Fruit fly (Drosophila melanogaster) whole organism, embryonic: ENCODE measurements around the gene CG8136.

Experiments used
- Ada2b ChIP-seq: fragments of 200-800 bp; sonication (Bioruptor generic); IDR thresholded peaks from 2 replicates; pipeline ENCODE4 v1.3.6; 2022; ENCODE audit warnings: missing biosample characterization, missing genetic modification characterization
- BEAF-32 ChIP-seq: fragments of 200-800 bp; sonication (Bioruptor generic); optimal IDR thresholded peaks from 3 replicates; lab custom pipeline; 2017; ENCODE audit warnings: missing biosample characterization, missing genetic modification characterization, mild to moderate bottlenecking, moderate library complexity, missing genetic modification reagents
- CG10267 ChIP-seq: fragments of 200-800 bp; sonication (Bioruptor generic); optimal IDR thresholded peaks from 2 replicates; lab custom pipeline; 2018; ENCODE audit warnings: missing biosample characterization, mild to moderate bottlenecking, missing genetic modification characterization, moderate library complexity
- CG11696 ChIP-seq: fragments of 200-800 bp; sonication (Bioruptor generic); IDR thresholded peaks from 2 replicates; pipeline ENCODE4 v1.3.6; 2022; ENCODE audit warnings: missing biosample characterization, missing genetic modification characterization
- CG13424 ChIP-seq: fragments of 200-800 bp; sonication (Bioruptor generic); optimal IDR thresholded peaks from 2 replicates; lab custom pipeline; 2019; ENCODE audit warnings: missing biosample characterization, mild to moderate bottlenecking, missing genetic modification characterization, moderate library complexity
- CG13624 ChIP-seq: fragments of 200-800 bp; sonication (Bioruptor generic); optimal IDR thresholded peaks from 2 replicates; lab custom pipeline; 2016; ENCODE audit warnings: missing biosample characterization, missing genetic modification characterization
- CG13894 ChIP-seq: fragments of 200-800 bp; sonication (Bioruptor generic); optimal IDR thresholded peaks from 3 replicates; lab custom pipeline; 2018; ENCODE audit warnings: missing biosample characterization, mild to moderate bottlenecking, missing genetic modification characterization, moderate library complexity
- CG14860 ChIP-seq: fragments of 200-800 bp; sonication (Bioruptor generic); IDR thresholded peaks from 3 replicates; pipeline ENCODE4 v1.3.6; 2022; ENCODE audit warnings: missing biosample characterization, missing genetic modification characterization; ENCODE audit not compliant: partially characterized antibody
- CG17912 ChIP-seq: fragments of 200-800 bp; sonication (Bioruptor generic); optimal IDR thresholded peaks from 2 replicates; lab custom pipeline; 2018; ENCODE audit warnings: missing biosample characterization, mild to moderate bottlenecking, missing genetic modification characterization
- CG1792 ChIP-seq: fragments of 200-800 bp; sonication (Bioruptor generic); optimal IDR thresholded peaks from 2 replicates; lab custom pipeline; 2016; ENCODE audit warnings: missing biosample characterization, missing genetic modification characterization
- CG18011 ChIP-seq: fragments of 200-800 bp; sonication (Bioruptor generic); optimal IDR thresholded peaks from 2 replicates; lab custom pipeline; 2017; ENCODE audit warnings: missing biosample characterization, missing genetic modification characterization, mild to moderate bottlenecking, moderate library complexity, missing genotype
- CG30020 ChIP-seq: fragments of 200-800 bp; optimal IDR thresholded peaks from 2 replicates; lab custom pipeline; 2019; ENCODE audit warnings: missing biosample characterization, mild to moderate bottlenecking, missing genetic modification characterization, moderate library complexity
- CG4617 ChIP-seq: fragments of 200-800 bp; sonication (Bioruptor generic); optimal IDR thresholded peaks from 3 replicates; lab custom pipeline; 2016; ENCODE audit warnings: missing biosample characterization, missing genetic modification characterization, borderline replicate concordance
- CG7556 ChIP-seq: fragments of 200-800 bp; sonication (Bioruptor generic); optimal IDR thresholded peaks from 2 replicates; lab custom pipeline; 2017; ENCODE audit warnings: missing biosample characterization, mild to moderate bottlenecking, missing genetic modification characterization
- CG8290 ChIP-seq, 3 experiments: fragments of 200-800 bp; sonication (Bioruptor generic); optimal IDR thresholded peaks; 2 replicates each; lab custom pipeline; 2016 to 2019; ENCODE audit warnings: missing biosample characterization in 3 of 3, missing genetic modification characterization in 3 of 3, mild to moderate bottlenecking in 2 of 3, moderate library complexity in 1 of 3
- CG9797 ChIP-seq: fragments of 200-800 bp; sonication (Bioruptor generic); optimal IDR thresholded peaks from 3 replicates; lab custom pipeline; 2018; ENCODE audit warnings: missing biosample characterization, mild to moderate bottlenecking, missing genetic modification characterization
- CoRest ChIP-seq: fragments of 200-800 bp; sonication (Bioruptor generic); optimal IDR thresholded peaks from 3 replicates; lab custom pipeline; 2018; ENCODE audit warnings: missing biosample characterization, mild to moderate bottlenecking, missing genetic modification characterization, moderate library complexity
- Dp ChIP-seq: fragments of 200-800 bp; sonication (Bioruptor generic); optimal IDR thresholded peaks from 2 replicates; lab custom pipeline; 2018; ENCODE audit warnings: missing biosample characterization, mild to moderate bottlenecking, missing genetic modification characterization, moderate library complexity
- E2f2 ChIP-seq: fragments of 200-800 bp; sonication (Bioruptor generic); IDR thresholded peaks from 2 replicates; pipeline ENCODE4 v1.3.6; 2022; ENCODE audit warnings: missing biosample characterization, missing genetic modification characterization
- HmgZ ChIP-seq: fragments of 200-800 bp; sonication (Bioruptor generic); optimal IDR thresholded peaks from 2 replicates; lab custom pipeline; 2018; ENCODE audit warnings: missing biosample characterization, mild to moderate bottlenecking, missing genetic modification characterization
- Hr39 ChIP-seq: fragments of >200 bp; optimal IDR thresholded peaks from 2 replicates; lab custom pipeline; 2017
- Jarid2 ChIP-seq: fragments of 200-800 bp; sonication (Bioruptor generic); optimal IDR thresholded peaks from 3 replicates; lab custom pipeline; 2017; ENCODE audit warnings: mild to moderate bottlenecking, missing biosample characterization, missing genetic modification reagents, missing genetic modification characterization
- Lim3 ChIP-seq: fragments of 200-800 bp; sonication (Bioruptor generic); IDR thresholded peaks from 2 replicates; pipeline ENCODE4 v1.3.6; 2022; ENCODE audit warnings: missing biosample characterization, missing genetic modification characterization
- MBD-R2 ChIP-seq: fragments of 200-800 bp; sonication (Bioruptor generic); IDR thresholded peaks from 2 replicates; pipeline ENCODE4 v1.3.6; 2022; ENCODE audit warnings: missing biosample characterization, missing genetic modification characterization
- MESR4 ChIP-seq: fragments of 200-800 bp; sonication (Bioruptor generic); optimal IDR thresholded peaks from 2 replicates; lab custom pipeline; 2018; ENCODE audit warnings: missing biosample characterization, mild to moderate bottlenecking, missing genetic modification characterization, moderate library complexity
- Med ChIP-seq: fragments of 200-800 bp; sonication (Bioruptor generic); peaks from one replicate; lab custom pipeline; 2016; ENCODE audit warnings: missing biosample characterization, missing genetic modification characterization, mild to moderate bottlenecking, inconsistent platforms, moderate library complexity
- Myb ChIP-seq: fragments of 200-800 bp; sonication (Bioruptor generic); optimal IDR thresholded peaks from 2 replicates; lab custom pipeline; 2016; ENCODE audit warnings: missing biosample characterization, missing genetic modification characterization
- NC2α ChIP-seq: fragments of 200-800 bp; sonication (Bioruptor generic); optimal IDR thresholded peaks from 2 replicates; lab custom pipeline; 2016; ENCODE audit warnings: missing biosample characterization, missing genetic modification characterization
- Scr ChIP-seq: fragments of 200-800 bp; sonication (Bioruptor generic); IDR thresholded peaks from 2 replicates; pipeline ENCODE4 v1.3.6; 2022; ENCODE audit warnings: missing biosample characterization, missing genetic modification characterization; ENCODE audit not compliant: partially characterized antibody
- Sin3A ChIP-seq: fragments of >200 bp; optimal IDR thresholded peaks from 2 replicates; lab custom pipeline; 2018
- Stat92E ChIP-seq, 3 experiments: fragments of >200 bp in 2 of 3; fragments of 200-800 bp in 1 of 3; sonication (Bioruptor generic) in 1 of 3; optimal IDR thresholded peaks; 2 replicates each; lab custom pipeline; 2017 to 2019; ENCODE audit warnings: missing biosample characterization in 3 of 3, missing genetic modification characterization in 3 of 3, mild to moderate bottlenecking in 1 of 3, moderate library complexity in 1 of 3
- bcd ChIP-seq: fragments of 200-800 bp; sonication (Bioruptor generic); optimal IDR thresholded peaks from 2 replicates; lab custom pipeline; 2017; ENCODE audit warnings: missing biosample characterization, mild to moderate bottlenecking, missing genetic modification characterization
- bigmax ChIP-seq: fragments of 200-800 bp; sonication (Bioruptor generic); optimal IDR thresholded peaks from 2 replicates; lab custom pipeline; 2018; ENCODE audit warnings: missing biosample characterization, mild to moderate bottlenecking, missing genetic modification characterization
- crp ChIP-seq, 2 experiments: fragments of 200-800 bp; sonication (Bioruptor generic); optimal IDR thresholded peaks; 2 replicates in 1 of 2; 3 replicates in 1 of 2; lab custom pipeline; 2017; ENCODE audit warnings: missing biosample characterization in 2 of 2, missing genetic modification characterization in 2 of 2, mild to moderate bottlenecking in 1 of 2, moderate library complexity in 1 of 2
- ftz-f1 ChIP-seq: fragments of 200-800 bp; sonication (Bioruptor generic); optimal IDR thresholded peaks from 2 replicates; lab custom pipeline; 2016; ENCODE audit warnings: missing biosample characterization, missing genetic modification characterization
- ind ChIP-seq: fragments of 200-800 bp; sonication (Bioruptor generic); optimal IDR thresholded peaks from 3 replicates; lab custom pipeline; 2016; ENCODE audit warnings: missing biosample characterization, missing genetic modification characterization
- insv ChIP-seq, 2 experiments: fragments of 200-800 bp; sonication (Bioruptor generic); optimal IDR thresholded peaks; 3 replicates each; lab custom pipeline; 2016 to 2018; ENCODE audit warnings: missing biosample characterization in 2 of 2, missing genetic modification characterization in 2 of 2
- nom ChIP-seq: fragments of 200-800 bp; sonication (Bioruptor generic); optimal IDR thresholded peaks from 2 replicates; lab custom pipeline; 2017; ENCODE audit warnings: missing biosample characterization, missing genetic modification characterization, mild to moderate bottlenecking, moderate library complexity, missing genetic modification reagents
- pfk ChIP-seq: fragments of 200-800 bp; sonication (Bioruptor generic); optimal IDR thresholded peaks from 2 replicates; lab custom pipeline; 2018; ENCODE audit warnings: missing biosample characterization, mild to moderate bottlenecking, missing genetic modification characterization, moderate library complexity
- phol ChIP-seq: fragments of 200-800 bp; sonication (Bioruptor generic); optimal IDR thresholded peaks from 3 replicates; lab custom pipeline; 2018; ENCODE audit warnings: missing biosample characterization, mild to moderate bottlenecking, missing genetic modification characterization, moderate library complexity
- pzg ChIP-seq: fragments of 200-800 bp; sonication (Bioruptor generic); optimal IDR thresholded peaks from 3 replicates; lab custom pipeline; 2018; ENCODE audit warnings: missing biosample characterization, mild to moderate bottlenecking, missing genetic modification characterization, moderate library complexity
- ranshi ChIP-seq: fragments of 200-800 bp; sonication (Bioruptor generic); IDR thresholded peaks from 2 replicates; pipeline ENCODE4 v1.3.6; 2022; ENCODE audit warnings: missing biosample characterization, missing genetic modification characterization
- row ChIP-seq: fragments of 200-800 bp; sonication (Bioruptor generic); IDR thresholded peaks from 3 replicates; pipeline ENCODE4 v1.3.6; 2022; ENCODE audit warnings: missing biosample characterization, missing genetic modification characterization
- sens-2 ChIP-seq: fragments of 200-800 bp; sonication (Bioruptor generic); IDR thresholded peaks from 2 replicates; pipeline ENCODE4 v1.3.6; 2022; ENCODE audit warnings: missing biosample characterization, missing genetic modification characterization
- ssp ChIP-seq: fragments of 200-800 bp; sonication (Bioruptor generic); IDR thresholded peaks from 2 replicates; pipeline ENCODE4 v1.3.6; 2022; ENCODE audit warnings: missing biosample characterization, missing genetic modification characterization
- stwl ChIP-seq: fragments of 200-800 bp; sonication (Bioruptor generic); optimal IDR thresholded peaks from 3 replicates; lab custom pipeline; 2018; ENCODE audit warnings: missing biosample characterization, mild to moderate bottlenecking, missing genetic modification characterization, moderate library complexity
- tap ChIP-seq: fragments of 200-800 bp; optimal IDR thresholded peaks from 3 replicates; lab custom pipeline; 2019; ENCODE audit warnings: missing biosample characterization, mild to moderate bottlenecking, missing genetic modification characterization, moderate library complexity
- usp ChIP-seq: fragments of >200 bp; optimal IDR thresholded peaks from 2 replicates; lab custom pipeline; 2017; ENCODE audit warnings: missing biosample characterization, missing genetic modification characterization
- vvl ChIP-seq: fragments of 200-800 bp; sonication (Bioruptor generic); IDR thresholded peaks from 2 replicates; pipeline ENCODE4 v1.3.6; 2022; ENCODE audit warnings: missing biosample characterization, missing genetic modification characterization

CG8136 gene

dm6 chr3R:8722962-8723548 is 1.9 kb downstream of the CG8136 start, which contains the start of gene nom:
Gene nom, plus strand, starts transcription at chr3R:8723174.
- TF ChIP-seq CG13894 (tag; lab: Kevin White, UChicago) (no peak), NC2α (GFP tag; lab: Kevin White, UChicago) (no peak), pfk (no peak), crp (GFP tag; optimal IDR thresholded peaks at IDR 0.05; lab: Kevin White, UChicago) (peak in 1 of 2 experiments; percentile 22), CG1792 (GFP tag; lab: Kevin White, UChicago) (no peak), usp (no peak), CG11696 (no peak), Stat92E (GFP tag; optimal IDR thresholded peaks at IDR 0.05; lab: Kevin White, UChicago) (no peak), tap (no peak), CG10267 (tag; lab: Kevin White, UChicago) (peak; percentile 89), ind (GFP tag; lab: Kevin White, UChicago) (no peak), stwl (tag; lab: Kevin White, UChicago) (peak; percentile 49), Myb (GFP tag; lab: Kevin White, UChicago) (peak; percentile 88), bcd (no peak), vvl (GFP tag; lab: Robert Waterston, UW) (0 out of 2 replicates have a peak, but pooled peaks have one; percentile 29), row (peak; percentile 6; the same call in 1 of the 3 replicates), insv (GFP tag; optimal IDR thresholded peaks at IDR 0.05; lab: Kevin White, UChicago) (peak in 1 of 2 experiments; percentile 7), phol (tag; lab: Kevin White, UChicago) (peak; percentile 35), ranshi (GFP tag; lab: Robert Waterston, UW) (no peak), sens-2 (GFP tag; lab: Robert Waterston, UW) (no peak), Sin3A (peak; percentile 23), HmgZ (peak; percentile 11), pzg (GFP tag; lab: Kevin White, UChicago) (peak; percentile 48), CG13424 (tag; lab: Kevin White, UChicago) (no peak), CG14860 (GFP tag; lab: Robert Waterston, UW) (0 out of 3 replicates have a peak, but pooled peaks have one; percentile 23), CG7556 (no peak), bigmax (GFP tag; lab: Kevin White, UChicago) (no peak), Hr39 (lab: Kevin White, UChicago) (no peak), BEAF-32 (GFP tag; lab: Kevin White, UChicago) (peak; percentile 10), ftz-f1 (GFP tag; lab: Kevin White, UChicago) (no peak), E2f2 (GFP tag; lab: Robert Waterston, UW) (peak; percentile 89), CG4617 (GFP tag; lab: Kevin White, UChicago) (peak; percentile 40), Med (peak; percentile 67), CG9797 (GFP tag; lab: Kevin White, UChicago) (peak; percentile 55), CG8290 (GFP tag; optimal IDR thresholded peaks at IDR 0.05; lab: Kevin White, UChicago) (no peak), CG8290 (tag; optimal IDR thresholded peaks at IDR 0.05; lab: Kevin White, UChicago) (no peak), CG13624 (GFP tag; lab: Kevin White, UChicago) (no peak), nom (GFP tag; lab: Kevin White, UChicago) (no peak), Jarid2 (GFP tag; lab: Kevin White, UChicago) (no peak), CG30020 (tag; lab: Kevin White, UChicago) (no peak), Lim3 (GFP tag; lab: Robert Waterston, UW) (no peak), MBD-R2 (peak; percentile 80), Ada2b (GFP tag; lab: Robert Waterston, UW) (no peak), CG18011 (peak; percentile 29), MESR4 (peak; percentile 41), Dp (GFP tag; lab: Kevin White, UChicago) (peak; percentile 84), CoRest (tag; lab: Kevin White, UChicago) (no peak), Scr (GFP tag; lab: Robert Waterston, UW) (0 out of 2 replicates have a peak, but pooled peaks have one; percentile 7), CG17912 (no peak), ssp (GFP tag; lab: Robert Waterston, UW) (no peak)
